Worm (Caenorhabditis elegans) whole organism, early embryonic: Measurements from ENCODE around the gene srbc-42.

Experiments
- B0310.2 ChIP-seq: sonication (generic microtip); optimal IDR thresholded peaks from 2 replicates; lab custom pipeline; 2016; ENCODE audit warnings: mild to moderate bottlenecking, missing genetic modification characterization, missing compliant biosample characterization
- F13C5.2 ChIP-seq: sonication (generic microtip); optimal IDR thresholded peaks from 2 replicates; lab custom pipeline; 2017; ENCODE audit warnings: mild to moderate bottlenecking, missing genetic modification characterization, inconsistent platforms, missing compliant biosample characterization
- aly-1 ChIP-seq: sonication (generic microtip); optimal IDR thresholded peaks from 2 replicates; lab custom pipeline; 2016; ENCODE audit warnings: missing genetic modification characterization, missing compliant biosample characterization
- ama-1 ChIP-seq: fragments of 150-350 bp; optimal IDR thresholded peaks from 2 replicates; lab custom pipeline; 2014
- ceh-13 ChIP-seq: fragments of 200-800 bp; sonication (Bioruptor generic); optimal IDR thresholded peaks from 2 replicates; lab custom pipeline; 2018; ENCODE audit warnings: mild to moderate bottlenecking, missing genetic modification characterization, missing compliant biosample characterization
- ceh-36 ChIP-seq: sonication (generic microtip); optimal IDR thresholded peaks from 2 replicates; lab custom pipeline; 2016; ENCODE audit warnings: missing genetic modification characterization, inconsistent platforms, missing compliant biosample characterization
- flt-1 ChIP-seq: fragments of 200-800 bp; sonication (Bioruptor generic); IDR thresholded peaks from 2 replicates; pipeline ENCODE4 v1.3.6; 2022; ENCODE audit warnings: missing genetic modification characterization, missing compliant biosample characterization
- hmbx-1 ChIP-seq: sonication (generic microtip); optimal IDR thresholded peaks from 2 replicates; lab custom pipeline; 2016; ENCODE audit warnings: mild to moderate bottlenecking, missing genetic modification characterization, missing compliant biosample characterization
- hnd-1 ChIP-seq: sonication (generic microtip); optimal IDR thresholded peaks from 2 replicates; lab custom pipeline; 2016; ENCODE audit warnings: missing genetic modification characterization, missing compliant biosample characterization
- pes-1 ChIP-seq: fragments of 200-800 bp; sonication (Bioruptor generic); IDR thresholded peaks from 2 replicates; pipeline ENCODE4 v1.3.6; 2022; ENCODE audit warnings: missing genetic modification reagents, missing genetic modification characterization, missing compliant biosample characterization
- scrt-1 ChIP-seq: fragments of 200-800 bp; sonication (Bioruptor generic); IDR thresholded peaks from 2 replicates; pipeline ENCODE4 v1.3.6; 2022; ENCODE audit warnings: missing genetic modification characterization, missing compliant biosample characterization
- sea-1 ChIP-seq: fragments of 200-800 bp; sonication (Bioruptor generic); conservative IDR thresholded peaks from 2 replicates; pipeline ENCODE4 v1.3.6; 2022; ENCODE audit warnings: missing genetic modification characterization, missing compliant biosample characterization
- tbx-37 ChIP-seq: fragments of 200-800 bp; sonication (Bioruptor generic); conservative IDR thresholded peaks from 2 replicates; pipeline ENCODE4 v1.3.6; 2022; ENCODE audit warnings: missing genetic modification reagents, missing genetic modification characterization, missing compliant biosample characterization
- tra-4 ChIP-seq: sonication (generic microtip); optimal IDR thresholded peaks from 2 replicates; lab custom pipeline; 2017; ENCODE audit warnings: missing genetic modification characterization, missing compliant biosample characterization

DNA sequence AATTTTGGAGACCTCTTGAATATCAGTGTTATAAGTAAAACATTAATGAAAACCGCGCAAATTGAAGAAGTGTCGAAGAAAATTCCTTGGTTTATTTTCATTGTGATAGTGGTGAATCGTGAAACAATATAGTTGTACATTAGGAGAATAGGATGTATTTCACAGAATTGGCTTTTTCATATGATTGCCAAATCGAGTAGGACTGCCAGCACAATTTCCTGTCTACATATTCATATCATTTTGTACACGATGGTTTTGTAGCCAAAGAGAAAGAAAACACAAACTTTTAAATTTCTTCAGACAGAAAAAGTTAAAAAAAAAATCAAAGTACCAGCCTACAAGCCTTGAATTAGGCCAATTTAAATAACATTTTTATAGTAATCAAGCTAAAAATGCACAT is 27.3 kb downstream of the srbc-42 start, which contains the start of gene str-255:
- TF ChIP-seq sea-1 (GFP tag; lab: Robert Waterston, UW) (no peak), ama-1 (lab: Kevin White, UChicago) (no peak), B0310.2 (no peak), flt-1 (no peak), tbx-37 (GFP tag; lab: Robert Waterston, UW) (no peak), hmbx-1 (tag; lab: Kevin White, UChicago) (no peak), ceh-36 (tag; lab: Kevin White, UChicago) (no peak), ceh-13 (GFP tag; lab: Kevin White, UChicago) (no peak), pes-1 (no peak), hnd-1 (tag; lab: Kevin White, UChicago) (no peak), tra-4 (tag; lab: Kevin White, UChicago) (no peak), aly-1 (tag; lab: Kevin White, UChicago) (no peak), F13C5.2 (tag; lab: Kevin White, UChicago) (no peak), scrt-1 (GFP tag; lab: Robert Waterston, UW) (no peak)
